Worm (Caenorhabditis elegans): Measurements from ENCODE around the gene prdx-2.

The prdx-2 gene

ce11 chrII:5336660-5337494 lies 41.1 kb upstream of the prdx-2 start (continued):
- no peak for TF ChIP-seq D1046.2 (GFP tag; IDR thresholded peaks at IDR 0.05)
- no peak for TF ChIP-seq duxl-1 (tag; optimal IDR thresholded peaks at IDR 0.05; ENCODE audit: poor library complexity)
- no peak for TF ChIP-seq aly-2 (tag; optimal IDR thresholded peaks at IDR 0.05)
- peak; percentile 36 for TF ChIP-seq nhr-48 (tag; optimal IDR thresholded peaks at IDR 0.05)
- no peak for TF ChIP-seq F26F4.8 (GFP tag; conservative IDR thresholded peaks at IDR 0.05)
- TF ChIP-seq F44E2.7 (GFP tag; IDR thresholded peaks at IDR 0.05) = no peak
- TF ChIP-seq daf-16 (GFP tag; optimal IDR thresholded peaks at IDR 0.05) = no peak
- peak; percentile 71 for TF ChIP-seq daf-16 (tag; optimal IDR thresholded peaks at IDR 0.05)
- no peak for TF ChIP-seq zag-1 (tag; optimal IDR thresholded peaks at IDR 0.05)
- TF ChIP-seq lin-13 (GFP tag; optimal IDR thresholded peaks at IDR 0.05) = peak; percentile 41
- TF ChIP-seq lim-7 (GFP tag; IDR thresholded peaks at IDR 0.05) = no peak
- no peak for TF ChIP-seq vab-7 (GFP tag; IDR thresholded peaks at IDR 0.05)
- TF ChIP-seq dmd-8 (GFP tag; IDR thresholded peaks at IDR 0.05) = no peak
- no peak for TF ChIP-seq mdt-29 (GFP tag; IDR thresholded peaks at IDR 0.05)
- TF ChIP-seq hlh-11 (tag; optimal IDR thresholded peaks at IDR 0.05) = peak; percentile 87
- peak; percentile 29 for TF ChIP-seq ces-1 (GFP tag; optimal IDR thresholded peaks at IDR 0.05)
- TF ChIP-seq nhr-28 (tag; optimal IDR thresholded peaks at IDR 0.05) = peak; percentile 67
- no peak for TF ChIP-seq daf-12 (tag; optimal IDR thresholded peaks at IDR 0.05)
- no peak for TF ChIP-seq nhr-42 (GFP tag; IDR thresholded peaks at IDR 0.05)
- TF ChIP-seq daf-19 (GFP tag; conservative IDR thresholded peaks at IDR 0.05) = no peak
- TF ChIP-seq lin-29 (GFP tag; IDR thresholded peaks at IDR 0.05) = no peak
- no peak for TF ChIP-seq ZK546.5 (tag; optimal IDR thresholded peaks at IDR 0.05)
- TF ChIP-seq zfp-3 (GFP tag; conservative IDR thresholded peaks at IDR 0.05) = no peak
- TF ChIP-seq lsy-2 (tag; optimal IDR thresholded peaks at IDR 0.05) = peak; percentile 27 to 72
- TF ChIP-seq lin-15B (tag; optimal IDR thresholded peaks at IDR 0.05) = no peak
- TF ChIP-seq lin-39 (tag; optimal IDR thresholded peaks at IDR 0.05) = no peak
- TF ChIP-seq fkh-10 (GFP tag; optimal IDR thresholded peaks at IDR 0.05) = peak; percentile 40
- no peak for TF ChIP-seq daf-8 (GFP tag; IDR thresholded peaks at IDR 0.05)
- peak; percentile 37 for TF ChIP-seq mxl-3 (GFP tag; optimal IDR thresholded peaks at IDR 0.05)
- TF ChIP-seq F37D6.2 (tag; optimal IDR thresholded peaks at IDR 0.05) = no peak
- TF ChIP-seq set-16 (GFP tag; IDR thresholded peaks at IDR 0.05) = no peak; the same call in 1 of the 2 replicates
- TF ChIP-seq R02D3.7 (tag; optimal IDR thresholded peaks at IDR 0.05) = no peak
- TF ChIP-seq hif-1 (tag; optimal IDR thresholded peaks at IDR 0.05) = peak in 1 of 2 experiments; percentile 27
- TF ChIP-seq nhr-76 (tag; optimal IDR thresholded peaks at IDR 0.05) = peak; percentile 37
- peak; percentile 43; the same call in 1 of the 2 replicates for TF ChIP-seq lin-38 (GFP tag; IDR thresholded peaks at IDR 0.05)
- TF ChIP-seq ctbp-1 (GFP tag; IDR thresholded peaks at IDR 0.05) = no peak
- TF ChIP-seq ceh-28 (tag; optimal IDR thresholded peaks at IDR 0.05) = peak; percentile 30
- TF ChIP-seq madf-9 (GFP tag; conservative IDR thresholded peaks at IDR 0.05) = no peak
- no peak for TF ChIP-seq lin-1 (GFP tag; IDR thresholded peaks at IDR 0.05)
- 0 out of 4 replicates have a peak, but pooled peaks of 1 of the 2 experiments have one; percentile 31 for TF ChIP-seq madf-5 (GFP tag; IDR thresholded peaks at IDR 0.05)
- TF ChIP-seq zip-2 (tag; optimal IDR thresholded peaks at IDR 0.05) = no peak

ce11 chrII:5337495-5337840 lies 40.5 kb upstream of the prdx-2 start:
- no peak for TF ChIP-seq R02D3.7 (tag; optimal IDR thresholded peaks at IDR 0.05)
- TF ChIP-seq daf-16 (GFP tag; optimal IDR thresholded peaks at IDR 0.05) = no peak
- TF ChIP-seq daf-16 (tag; optimal IDR thresholded peaks at IDR 0.05) = peak; percentile 15
- peak in 1 of 2 experiments; percentile 50 for TF ChIP-seq unc-62 (GFP tag; optimal IDR thresholded peaks at IDR 0.05 in 1 of 2)
- no peak for TF ChIP-seq unc-62 (tag; optimal IDR thresholded peaks at IDR 0.05)
- peak; percentile 19 for TF ChIP-seq mep-1 (tag; optimal IDR thresholded peaks at IDR 0.05)
- TF ChIP-seq Y5F2A.4 (GFP tag; optimal IDR thresholded peaks at IDR 0.05) = no peak
- no peak for TF ChIP-seq tag-97 (GFP tag; IDR thresholded peaks at IDR 0.05)
- peak; percentile 13 for TF ChIP-seq nhr-28 (tag; optimal IDR thresholded peaks at IDR 0.05)

All from whole organism, L4 larva.